Fruit fly (Drosophila melanogaster): Measurements from ENCODE around the gene CG31380.

Gene CG31380

dm6 chr3R:25829598-25829997, 40.3 kb upstream of the CG31380 start, which contains the start of gene Mst57Dc:
Mst57Dc (minus strand) TSS chr3R:25829698.
- TF ChIP-seq NC2β (GFP tag; optimal IDR thresholded peaks at IDR 0.05), result no peak
- TF ChIP-seq rib (GFP tag; IDR thresholded peaks at IDR 0.05), result no peak
- no peak for TF ChIP-seq Optix (GFP tag; IDR thresholded peaks at IDR 0.05)
- no peak for TF ChIP-seq CG18764 (GFP tag; optimal IDR thresholded peaks at IDR 0.05)
- no peak for TF ChIP-seq hkb (optimal IDR thresholded peaks at IDR 0.05)
- TF ChIP-seq hkb (GFP tag; IDR thresholded peaks at IDR 0.05), result no peak
- no peak for TF ChIP-seq CG1233 (GFP tag; optimal IDR thresholded peaks at IDR 0.05)
- no peak for TF ChIP-seq CG7556 (GFP tag; optimal IDR thresholded peaks at IDR 0.05)
- TF ChIP-seq Doc2 (GFP tag; IDR thresholded peaks at IDR 0.05), result no peak
- TF ChIP-seq Pdp1 (GFP tag; optimal IDR thresholded peaks at IDR 0.05), result no peak
- no peak for TF ChIP-seq Ets65A (GFP tag)

- TF ChIP-seq Atf3 (GFP tag; optimal IDR thresholded peaks at IDR 0.05) (no peak), CG14965 (GFP tag; optimal IDR thresholded peaks at IDR 0.05; ENCODE audit: borderline replicate concordance) (no peak), insv (GFP tag; optimal IDR thresholded peaks at IDR 0.05) (no peak), ttk (GFP tag; IDR thresholded peaks at IDR 0.05) (no peak), B-H2 (GFP tag; optimal IDR thresholded peaks at IDR 0.05) (no peak), D (optimal IDR thresholded peaks at IDR 0.05) (no peak), D (GFP tag; optimal IDR thresholded peaks at IDR 0.05) (no peak), NC2β (GFP tag; optimal IDR thresholded peaks at IDR 0.05) (no peak)
Measured at dm6 chr3R:25815179-25815578, 25.9 kb upstream of the CG31380 start, which contains the start of gene CG14354. CG14354 (plus strand) TSS chr3R:25815479.

dm6 chr3R:25811611-25812010, 22.4 kb upstream of the CG31380 start, which contains the start of the genes Acam and CG17770:
Acam (plus strand) TSS chr3R:25811911.
CG17770 (plus strand) TSS chr3R:25811911.
- no peak for TF ChIP-seq Elba2 (GFP tag; optimal IDR thresholded peaks at IDR 0.05)
- no peak for TF ChIP-seq her (GFP tag; optimal IDR thresholded peaks at IDR 0.05)
- no peak for TF ChIP-seq Dp (GFP tag; optimal IDR thresholded peaks at IDR 0.05)
- no peak for TF ChIP-seq MTF-1 (GFP tag; optimal IDR thresholded peaks at IDR 0.05; ENCODE audit: borderline replicate concordance)
- no peak for TF ChIP-seq CrebB (tag; optimal IDR thresholded peaks at IDR 0.05)
- no peak for TF ChIP-seq Dek (tag; optimal IDR thresholded peaks at IDR 0.05)
- no peak for TF ChIP-seq zen (tag; optimal IDR thresholded peaks at IDR 0.05)
- no peak for TF ChIP-seq Fer3 (tag; optimal IDR thresholded peaks at IDR 0.05)
- TF ChIP-seq p53 (GFP tag; optimal IDR thresholded peaks at IDR 0.05), result no peak

dm6 chr3R:25810796-25811195, 21.5 kb upstream of the CG31380 start, which contains the start of gene CG5024:
CG5024 (plus strand) TSS chr3R:25811096.
- TF ChIP-seq fd96Cb (tag; optimal IDR thresholded peaks at IDR 0.05) (no peak), tll (GFP tag; optimal IDR thresholded peaks at IDR 0.05) (no peak)

- TF ChIP-seq z (GFP tag; IDR thresholded peaks at IDR 0.05) (no peak), CG42726 (GFP tag; IDR thresholded peaks at IDR 0.05; ENCODE audit: partially characterized antibody) (no peak), Mes4 (GFP tag; optimal IDR thresholded peaks at IDR 0.05) (no peak), pfk (GFP tag; optimal IDR thresholded peaks at IDR 0.05) (no peak), chif (GFP tag; optimal IDR thresholded peaks at IDR 0.05) (no peak), CG30020 (tag; optimal IDR thresholded peaks at IDR 0.05) (no peak), CG15011 (GFP tag; optimal IDR thresholded peaks at IDR 0.05) (no peak), slp2 (GFP tag; optimal IDR thresholded peaks at IDR 0.05) (no peak), CG7556 (GFP tag; optimal IDR thresholded peaks at IDR 0.05) (no peak), CG1792 (GFP tag; optimal IDR thresholded peaks at IDR 0.05) (no peak), eve (GFP tag; optimal IDR thresholded peaks at IDR 0.05) (no peak), Dbx (GFP tag; IDR thresholded peaks at IDR 0.05) (no peak), Stat92E (GFP tag; optimal IDR thresholded peaks at IDR 0.05) (no peak), CG1024 (GFP tag; IDR thresholded peaks at IDR 0.05) (no peak), hb (GFP tag; IDR thresholded peaks at IDR 0.05; ENCODE audit: partially characterized antibody) (no peak), cato (GFP tag; optimal IDR thresholded peaks at IDR 0.05; ENCODE audit: borderline replicate concordance) (no peak), CG15479 (GFP tag; optimal IDR thresholded peaks at IDR 0.05) (no peak), CG14014 (GFP tag; IDR thresholded peaks at IDR 0.05) (no peak)
Measured at dm6 chr3R:25806145-25806544, 16.9 kb upstream of the CG31380 start, which contains the start of gene BG642167. BG642167 (plus strand) TSS chr3R:25806445.

All from whole organism, embryonic.